Fruit fly (Drosophila melanogaster) whole organism: ENCODE results near the gene CG31915.

Source experiments
- CG8478 ChIP-seq: fragments of >200 bp; optimal IDR thresholded peaks from 2 replicates; lab custom pipeline; 2018; ENCODE audit warnings: inconsistent platforms
- EcR ChIP-seq, 2 experiments: fragments of >200 bp; optimal IDR thresholded peaks; 2 replicates each; lab custom pipeline; 2017; ENCODE audit warnings: missing biosample characterization in 2 of 2, missing genetic modification characterization in 2 of 2, missing genetic modification reagents in 2 of 2
- pan ChIP-seq: fragments of >200 bp; optimal IDR thresholded peaks from 2 replicates; lab custom pipeline; 2017
- usp ChIP-seq: fragments of >200 bp; optimal IDR thresholded peaks from 2 replicates; lab custom pipeline; 2017; ENCODE audit warnings: missing biosample characterization, missing genetic modification characterization, mixed read lengths

DNA sequence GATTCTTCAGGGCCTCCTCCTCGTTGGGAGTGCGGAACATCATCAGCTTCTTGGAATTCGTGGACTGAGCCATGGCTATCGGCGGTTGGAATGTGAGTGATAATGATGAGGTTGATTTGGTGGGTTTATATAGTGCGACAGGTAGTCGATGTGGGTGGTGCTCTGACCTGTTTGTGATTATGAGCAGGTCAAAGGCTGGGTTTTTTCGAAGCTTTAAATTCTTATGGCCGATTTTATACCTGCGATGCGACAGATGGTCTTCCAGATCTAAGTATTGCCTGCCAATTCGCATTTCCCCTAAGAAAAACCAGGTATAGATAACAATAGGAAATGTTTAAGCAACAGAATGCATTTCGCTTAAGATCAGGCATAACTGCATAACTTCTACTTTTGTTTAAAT, 22.8 kb downstream of the CG31915 start, which contains the start of gene CG14014:
- TF ChIP-seq EcR (GFP tag; optimal IDR thresholded peaks at IDR 0.05; lab: Kevin White, UChicago): no peak
- no peak for TF ChIP-seq CG8478
- no peak for TF ChIP-seq usp (GFP tag; lab: Kevin White, UChicago)
- TF ChIP-seq pan (lab: Kevin White, UChicago): no peak
